Worm (Caenorhabditis elegans) whole organism, young adult: ENCODE results near the gene srh-3.

ENCODE experiments used
- B0019.2 ChIP-seq: fragments of 200-800 bp; sonication (Bioruptor generic); conservative IDR thresholded peaks from 2 replicates; pipeline ENCODE4 v1.3.6; 2022; ENCODE audit warnings: missing genetic modification reagents, missing genetic modification characterization, missing compliant biosample characterization
- B0336.3 ChIP-seq: fragments of 200-800 bp; sonication (Bioruptor generic); IDR thresholded peaks from 2 replicates; pipeline ENCODE4 v1.3.6; 2022; ENCODE audit warnings: missing genetic modification characterization, missing compliant biosample characterization
- C06A6.2 ChIP-seq: fragments of 200-800 bp; sonication (Bioruptor generic); conservative IDR thresholded peaks from 2 replicates; pipeline ENCODE4 v1.3.6; 2022; ENCODE audit warnings: missing genetic modification characterization, missing compliant biosample characterization
- aptf-3 ChIP-seq: fragments of 200-800 bp; sonication (Bioruptor generic); IDR thresholded peaks from 2 replicates; pipeline ENCODE4 v1.3.6; 2022; ENCODE audit warnings: missing genetic modification characterization, missing compliant biosample characterization
- cebp-2 ChIP-seq: fragments of 200-800 bp; sonication (Bioruptor generic); IDR thresholded peaks from 2 replicates; pipeline ENCODE4 v1.3.6; 2022; ENCODE audit warnings: missing genetic modification characterization, missing compliant biosample characterization
- ceh-100 ChIP-seq: fragments of 200-800 bp; sonication (Bioruptor generic); IDR thresholded peaks from 2 replicates; pipeline ENCODE4 v1.3.6; 2022; ENCODE audit warnings: missing genetic modification reagents, missing genetic modification characterization, missing compliant biosample characterization
- efl-1 ChIP-seq: fragments of 150-350 bp; optimal IDR thresholded peaks from 2 replicates; lab custom pipeline; 2014; ENCODE audit warnings: missing biosample characterization, missing genetic modification reagents, missing genetic modification characterization
- fkh-3 ChIP-seq: sonication (generic microtip); optimal IDR thresholded peaks from 2 replicates; lab custom pipeline; 2016; ENCODE audit warnings: mild to moderate bottlenecking, missing genetic modification characterization, missing compliant biosample characterization
- lag-1 ChIP-seq: fragments of 200-800 bp; sonication (Bioruptor generic); IDR thresholded peaks from 2 replicates; pipeline ENCODE4 v1.3.6; 2022; ENCODE audit warnings: missing genetic modification reagents, missing genetic modification characterization, missing compliant biosample characterization
- let-607 ChIP-seq, 2 experiments: fragments of 200-800 bp in 1 of 2; sonication (Bioruptor generic) in 1 of 2; sonication (generic microtip) in 1 of 2; optimal IDR thresholded peaks; 2 replicates each; lab custom pipeline; 2016 to 2018; ENCODE audit warnings: mild to moderate bottlenecking in 2 of 2, missing compliant biosample characterization in 2 of 2, missing genetic modification characterization in 2 of 2, moderate library complexity in 2 of 2, missing genotype in 1 of 2
- madf-8 ChIP-seq: fragments of 200-800 bp; sonication (Bioruptor generic); conservative IDR thresholded peaks from 2 replicates; pipeline ENCODE4 v1.3.6; 2022; ENCODE audit warnings: missing genetic modification reagents, missing genetic modification characterization, missing compliant biosample characterization
- nhr-90 ChIP-seq: sonication (generic microtip); optimal IDR thresholded peaks from 2 replicates; lab custom pipeline; 2016; ENCODE audit warnings: missing genotype, mild to moderate bottlenecking, missing genetic modification characterization, missing compliant biosample characterization
- rpc-1 ChIP-seq, 2 experiments: fragments of 150-350 bp in 1 of 2; sonication (generic microtip) in 1 of 2; optimal IDR thresholded peaks; 2 replicates each; lab custom pipeline; 2014 to 2018; ENCODE audit warnings: missing biosample characterization in 1 of 2, missing genetic modification characterization in 1 of 2, missing genetic modification reagents in 1 of 2, missing genotype in 1 of 2
- xnd-1 ChIP-seq: sonication (generic microtip); optimal IDR thresholded peaks from 2 replicates; lab custom pipeline; 2016; ENCODE audit warnings: missing genotype, missing genetic modification reagents, missing genetic modification characterization, missing compliant biosample characterization

- no peak for TF ChIP-seq xnd-1 (tag; lab: Kevin White, UChicago)
- no peak for TF ChIP-seq B0019.2 (GFP tag; lab: Robert Waterston, UW)
- no peak for TF ChIP-seq let-607 (tag; optimal IDR thresholded peaks at IDR 0.05; lab: Kevin White, UChicago)
- TF ChIP-seq cebp-2 = no peak
- TF ChIP-seq rpc-1 (optimal IDR thresholded peaks at IDR 0.05; lab: Kevin White, UChicago) = no peak
- TF ChIP-seq rpc-1 (tag; optimal IDR thresholded peaks at IDR 0.05; lab: Kevin White, UChicago) = no peak
- TF ChIP-seq madf-8 (GFP tag; lab: Robert Waterston, UW) = no peak
- no peak for TF ChIP-seq nhr-90 (tag; lab: Kevin White, UChicago)
- TF ChIP-seq efl-1 (GFP tag; lab: Kevin White, UChicago) = no peak
- TF ChIP-seq ceh-100 (GFP tag; lab: Robert Waterston, UW) = no peak
- no peak for TF ChIP-seq B0336.3 (GFP tag; lab: Robert Waterston, UW)
- no peak for TF ChIP-seq lag-1
- TF ChIP-seq fkh-3 (tag; lab: Kevin White, UChicago) = no peak
- no peak for TF ChIP-seq C06A6.2 (GFP tag; lab: Robert Waterston, UW)
- TF ChIP-seq aptf-3 (GFP tag; lab: Robert Waterston, UW) = no peak
These were observed 52.2 kb downstream of the srh-3 start, which contains the start of gene str-160 for ce11 chrV:1734569-1734968.
